Worm (Caenorhabditis elegans) whole organism, young adult: ENCODE data around the gene dpy-6.

Experiments used
- B0019.2 ChIP-seq: fragments of 200-800 bp; sonication (Bioruptor generic); conservative IDR thresholded peaks from 2 replicates; pipeline ENCODE4 v1.3.6; 2022; ENCODE audit warnings: missing genetic modification reagents, missing genetic modification characterization, missing compliant biosample characterization
- B0261.1 ChIP-seq: sonication (generic microtip); optimal IDR thresholded peaks from 2 replicates; lab custom pipeline; 2016; ENCODE audit warnings: mild to moderate bottlenecking, missing genetic modification characterization, moderate library complexity, missing compliant biosample characterization
- C17E4.6 ChIP-seq: fragments of 200-800 bp; sonication (Bioruptor generic); IDR thresholded peaks from 2 replicates; pipeline ENCODE4 v1.3.6; 2022; ENCODE audit warnings: missing genetic modification reagents, missing genetic modification characterization, missing compliant biosample characterization
- F33H1.4 ChIP-seq: fragments of 200-800 bp; sonication (Bioruptor generic); IDR thresholded peaks from 2 replicates; pipeline ENCODE4 v1.3.6; 2022; ENCODE audit warnings: missing genetic modification reagents, missing genetic modification characterization, missing compliant biosample characterization
- F37B4.10 ChIP-seq: fragments of 200-800 bp; sonication (Bioruptor generic); IDR thresholded peaks from 2 replicates; pipeline ENCODE4 v1.3.6; 2022; ENCODE audit warnings: missing genetic modification characterization, missing compliant biosample characterization
- F55B11.4 ChIP-seq: sonication (generic microtip); optimal IDR thresholded peaks from 2 replicates; lab custom pipeline; 2016; ENCODE audit warnings: missing compliant biosample characterization, missing genetic modification characterization, borderline replicate concordance; ENCODE audit not compliant: insufficient read depth
- F57A8.1 ChIP-seq: fragments of 200-800 bp; sonication (Bioruptor generic); optimal IDR thresholded peaks from 2 replicates; lab custom pipeline; 2018; ENCODE audit warnings: mild to moderate bottlenecking, missing genetic modification characterization, moderate library complexity, missing compliant biosample characterization
- F57C9.4 ChIP-seq: sonication (generic microtip); optimal IDR thresholded peaks from 2 replicates; lab custom pipeline; 2017; ENCODE audit warnings: mild to moderate bottlenecking, missing genetic modification characterization, missing compliant biosample characterization
- K11D2.4 ChIP-seq: fragments of 200-800 bp; sonication (Bioruptor generic); IDR thresholded peaks from 2 replicates; pipeline ENCODE4 v1.3.6; 2022; ENCODE audit warnings: missing genetic modification reagents, missing genetic modification characterization, missing compliant biosample characterization
- Y53G8AR.9 ChIP-seq: fragments of 200-800 bp; sonication (Bioruptor generic); conservative IDR thresholded peaks from 2 replicates; pipeline ENCODE4 v1.3.6; 2022; ENCODE audit warnings: missing genetic modification reagents, missing genetic modification characterization, missing compliant biosample characterization
- Y56A3A.18 ChIP-seq: fragments of 200-800 bp; sonication (Bioruptor generic); IDR thresholded peaks from 2 replicates; pipeline ENCODE4 v1.3.6; 2022; ENCODE audit warnings: missing genetic modification reagents, missing genetic modification characterization, missing compliant biosample characterization
- Y95B8A.8 ChIP-seq: fragments of 200-800 bp; sonication (Bioruptor generic); IDR thresholded peaks from 2 replicates; pipeline ENCODE4 v1.3.6; 2022; ENCODE audit warnings: missing genetic modification reagents, missing genetic modification characterization, missing compliant biosample characterization
- ama-1 ChIP-seq, 3 experiments: fragments of 150-350 bp in 1 of 3; sonication (generic microtip) in 2 of 3; optimal IDR thresholded peaks; 2 replicates each; lab custom pipeline; 2014 to 2018; ENCODE audit warnings: missing biosample characterization in 2 of 3, missing genetic modification characterization in 2 of 3, missing genetic modification reagents in 2 of 3
- aptf-2 ChIP-seq: fragments of 200-800 bp; sonication (Bioruptor generic); conservative IDR thresholded peaks from 2 replicates; pipeline ENCODE4 v1.3.6; 2022; ENCODE audit warnings: missing genetic modification reagents, missing genetic modification characterization, missing compliant biosample characterization
- attf-3 ChIP-seq: fragments of 200-800 bp; sonication (Bioruptor generic); conservative IDR thresholded peaks from 2 replicates; pipeline ENCODE4 v1.3.6; 2022; ENCODE audit warnings: missing genetic modification reagents, missing genetic modification characterization, missing compliant biosample characterization
- cebp-1 ChIP-seq, 2 experiments: fragments of 200-800 bp in 1 of 2; sonication (Bioruptor generic) in 1 of 2; sonication (generic microtip) in 1 of 2; IDR thresholded peaks in 1 of 2; optimal IDR thresholded peaks in 1 of 2; 2 replicates each; pipeline versions ENCODE4 v1.3.6 to Lab custom; 2017 to 2022; ENCODE audit warnings: missing compliant biosample characterization in 2 of 2, missing genetic modification characterization in 2 of 2, mild to moderate bottlenecking in 1 of 2, missing genetic modification reagents in 1 of 2, moderate library complexity in 1 of 2
- ceh-27 ChIP-seq: fragments of 200-800 bp; sonication (Bioruptor generic); optimal IDR thresholded peaks from 2 replicates; lab custom pipeline; 2018; ENCODE audit warnings: mild to moderate bottlenecking, missing genetic modification characterization, moderate library complexity, missing compliant biosample characterization
- ceh-40 ChIP-seq: fragments of 200-800 bp; sonication (Bioruptor generic); IDR thresholded peaks from 2 replicates; pipeline ENCODE4 v1.3.6; 2022; ENCODE audit warnings: missing genetic modification characterization, missing compliant biosample characterization
- ceh-79 ChIP-seq: sonication (generic microtip); optimal IDR thresholded peaks from 2 replicates; lab custom pipeline; 2017; ENCODE audit warnings: mild to moderate bottlenecking, missing genetic modification characterization, missing compliant biosample characterization
- efl-1 ChIP-seq: fragments of 150-350 bp; optimal IDR thresholded peaks from 2 replicates; lab custom pipeline; 2014; ENCODE audit warnings: missing biosample characterization, missing genetic modification reagents, missing genetic modification characterization
- egl-18 ChIP-seq: fragments of 200-800 bp; sonication (Bioruptor generic); IDR thresholded peaks from 2 replicates; pipeline ENCODE4 v1.3.6; 2022; ENCODE audit warnings: missing genetic modification reagents, missing genetic modification characterization, missing compliant biosample characterization
- egl-44 ChIP-seq: fragments of 200-800 bp; sonication (Bioruptor generic); IDR thresholded peaks from 2 replicates; pipeline ENCODE4 v1.3.6; 2022; ENCODE audit warnings: missing genetic modification reagents, missing genetic modification characterization, missing compliant biosample characterization
- ets-4 ChIP-seq: fragments of 200-800 bp; sonication (Bioruptor generic); optimal IDR thresholded peaks from 2 replicates; lab custom pipeline; 2018; ENCODE audit warnings: mild to moderate bottlenecking, missing genetic modification characterization, missing compliant biosample characterization
- hlh-26 ChIP-seq: fragments of 200-800 bp; sonication (Bioruptor generic); conservative IDR thresholded peaks from 2 replicates; pipeline ENCODE4 v1.3.6; 2022; ENCODE audit warnings: missing genetic modification reagents, missing genetic modification characterization, missing compliant biosample characterization
- hmg-1.2 ChIP-seq: fragments of 200-800 bp; sonication (Bioruptor generic); IDR thresholded peaks from 2 replicates; pipeline ENCODE4 v1.3.6; 2022; ENCODE audit warnings: missing genetic modification reagents, missing genetic modification characterization, missing compliant biosample characterization
- hrde-1 ChIP-seq: sonication (generic microtip); optimal IDR thresholded peaks from 2 replicates; lab custom pipeline; 2016; ENCODE audit warnings: missing genetic modification characterization, mild to moderate bottlenecking, missing compliant biosample characterization, moderate library complexity, missing genotype, missing genetic modification reagents, borderline replicate concordance
- let-526 ChIP-seq: fragments of 200-800 bp; sonication (Bioruptor generic); IDR thresholded peaks from 2 replicates; pipeline ENCODE4 v1.3.6; 2022; ENCODE audit warnings: missing genetic modification reagents, missing genetic modification characterization, missing compliant biosample characterization
- lin-35 ChIP-seq, 3 experiments: fragments of 150-350 bp in 2 of 3; sonication (generic microtip) in 1 of 3; optimal IDR thresholded peaks; 2 replicates each; lab custom pipeline; 2014 to 2018; ENCODE audit warnings: missing biosample characterization in 3 of 3, missing genetic modification characterization in 3 of 3, missing genetic modification reagents in 3 of 3
- lin-40 ChIP-seq: sonication (generic microtip); optimal IDR thresholded peaks from 2 replicates; lab custom pipeline; 2016; ENCODE audit warnings: missing genetic modification characterization, mild to moderate bottlenecking, missing compliant biosample characterization, missing genotype, missing genetic modification reagents
- lin-54 ChIP-seq: fragments of 200-800 bp; sonication (Bioruptor generic); optimal IDR thresholded peaks from 2 replicates; lab custom pipeline; 2018; ENCODE audit warnings: mild to moderate bottlenecking, missing genetic modification characterization, missing compliant biosample characterization
- lir-1 ChIP-seq: fragments of 200-800 bp; sonication (Bioruptor generic); conservative IDR thresholded peaks from 2 replicates; pipeline ENCODE4 v1.3.6; 2022; ENCODE audit warnings: missing genetic modification reagents, missing genetic modification characterization, missing compliant biosample characterization
- mcd-1 ChIP-seq: fragments of 200-800 bp; sonication (Bioruptor generic); IDR thresholded peaks from 2 replicates; pipeline ENCODE4 v1.3.6; 2022; ENCODE audit warnings: missing genetic modification reagents, missing genetic modification characterization, missing compliant biosample characterization
- nfyb-1 ChIP-seq: fragments of 200-800 bp; sonication (Bioruptor generic); IDR thresholded peaks from 2 replicates; pipeline ENCODE4 v1.3.6; 2022; ENCODE audit warnings: missing genetic modification reagents, missing genetic modification characterization, missing compliant biosample characterization
- nhr-80 ChIP-seq: sonication (generic microtip); optimal IDR thresholded peaks from 2 replicates; lab custom pipeline; 2016; ENCODE audit warnings: missing genetic modification characterization, missing compliant biosample characterization
- nhr-90 ChIP-seq: sonication (generic microtip); optimal IDR thresholded peaks from 2 replicates; lab custom pipeline; 2016; ENCODE audit warnings: missing genotype, mild to moderate bottlenecking, missing genetic modification characterization, missing compliant biosample characterization
- pbrm-1 ChIP-seq: fragments of 200-800 bp; sonication (Bioruptor generic); IDR thresholded peaks from 2 replicates; pipeline ENCODE4 v1.3.6; 2022; ENCODE audit warnings: missing genetic modification reagents, missing genetic modification characterization, missing compliant biosample characterization
- pha-4 ChIP-seq: fragments of 150-350 bp; sonication (generic microtip); optimal IDR thresholded peaks from 2 replicates; lab custom pipeline; 2014; ENCODE audit warnings: missing biosample characterization, missing genetic modification reagents, missing genetic modification characterization
- snpc-1.1 ChIP-seq: sonication (generic microtip); optimal IDR thresholded peaks from 2 replicates; lab custom pipeline; 2017; ENCODE audit warnings: missing genetic modification characterization, mild to moderate bottlenecking, missing compliant biosample characterization, antibody characterized with exemption, moderate library complexity, missing genotype, missing genetic modification reagents; ENCODE audit not compliant: insufficient read depth
- snpc-1.3 ChIP-seq: sonication (generic microtip); optimal IDR thresholded peaks from 2 replicates; lab custom pipeline; 2017; ENCODE audit warnings: missing genetic modification characterization, mild to moderate bottlenecking, missing compliant biosample characterization, antibody characterized with exemption, moderate library complexity, missing genotype, missing genetic modification reagents; ENCODE audit not compliant: insufficient read depth
- snpc-3.4 ChIP-seq: sonication (generic microtip); optimal IDR thresholded peaks from 2 replicates; lab custom pipeline; 2017; ENCODE audit warnings: missing genetic modification characterization, mild to moderate bottlenecking, missing compliant biosample characterization, antibody characterized with exemption, moderate library complexity, missing genotype, missing genetic modification reagents
- sptf-2 ChIP-seq: fragments of 200-800 bp; sonication (Bioruptor generic); optimal IDR thresholded peaks from 2 replicates; lab custom pipeline; 2018; ENCODE audit warnings: mild to moderate bottlenecking, missing genetic modification characterization, missing compliant biosample characterization
- zfh-2 ChIP-seq: fragments of 200-800 bp; sonication (Bioruptor generic); conservative IDR thresholded peaks from 2 replicates; pipeline ENCODE4 v1.3.6; 2022; ENCODE audit warnings: missing genetic modification reagents, missing genetic modification characterization, missing compliant biosample characterization
- ztf-22 ChIP-seq: fragments of 200-800 bp; sonication (Bioruptor generic); optimal IDR thresholded peaks from 2 replicates; lab custom pipeline; 2018; ENCODE audit warnings: mild to moderate bottlenecking, missing genetic modification characterization, moderate library complexity, missing compliant biosample characterization
- ztf-25 ChIP-seq: fragments of 200-800 bp; sonication (Bioruptor generic); IDR thresholded peaks from 2 replicates; pipeline ENCODE4 v1.3.6; 2022; ENCODE audit warnings: missing genetic modification reagents, missing genetic modification characterization, missing compliant biosample characterization
- ztf-26 ChIP-seq: sonication (generic microtip); optimal IDR thresholded peaks from 2 replicates; lab custom pipeline; 2017; ENCODE audit warnings: missing genetic modification characterization, missing compliant biosample characterization
- ztf-28 ChIP-seq: fragments of 200-800 bp; sonication (Bioruptor generic); IDR thresholded peaks from 2 replicates; pipeline ENCODE4 v1.3.6; 2022; ENCODE audit warnings: missing genetic modification reagents, missing genetic modification characterization, missing compliant biosample characterization
- ztf-3 ChIP-seq: fragments of 200-800 bp; sonication (Bioruptor generic); optimal IDR thresholded peaks from 2 replicates; lab custom pipeline; 2018; ENCODE audit warnings: mild to moderate bottlenecking, missing genetic modification characterization, missing compliant biosample characterization

dpy-6 gene

DNA sequence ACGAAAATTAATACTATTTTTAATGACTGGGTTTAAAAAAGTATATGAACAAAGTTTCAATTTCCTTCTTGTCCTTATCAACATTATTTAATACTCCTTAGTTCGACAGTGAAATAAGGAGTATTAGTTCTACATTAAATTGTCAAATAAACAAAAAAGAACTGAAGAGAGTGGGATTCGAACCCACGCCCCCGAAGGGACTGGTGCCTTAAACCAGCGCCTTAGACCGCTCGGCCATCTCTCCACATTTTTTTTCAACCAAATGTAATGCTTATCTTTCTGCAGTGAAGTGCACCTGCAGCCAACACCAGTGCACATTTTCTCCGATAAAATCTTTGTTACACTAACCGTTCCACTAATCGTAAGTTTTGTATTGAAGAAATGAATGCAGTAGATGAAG is 36.2 kb downstream of the dpy-6 start:
- TF ChIP-seq nfyb-1: no peak
- 0 out of 2 replicates have a peak, but pooled peaks have one; percentile 24 for TF ChIP-seq Y56A3A.18 (GFP tag; lab: Robert Waterston, UW)
- TF ChIP-seq pbrm-1 (GFP tag; lab: Robert Waterston, UW): peak; percentile 62; the same call in 1 of the 2 replicates
- no peak for TF ChIP-seq aptf-2 (GFP tag; lab: Robert Waterston, UW)
- TF ChIP-seq ztf-22 (GFP tag; lab: Kevin White, UChicago): no peak
- TF ChIP-seq ztf-3: no peak
- TF ChIP-seq ztf-26: no peak
- no peak for TF ChIP-seq snpc-1.1
- no peak for TF ChIP-seq ztf-28
- TF ChIP-seq nhr-90 (tag; lab: Kevin White, UChicago): peak; percentile 54
- TF ChIP-seq lin-40 (tag; lab: Kevin White, UChicago): no peak
- no peak for TF ChIP-seq F37B4.10 (GFP tag; lab: Robert Waterston, UW)
- no peak for TF ChIP-seq zfh-2
- no peak for TF ChIP-seq let-526 (GFP tag; lab: Robert Waterston, UW)
- peak; percentile 12 for TF ChIP-seq nhr-80 (tag; lab: Kevin White, UChicago)
- no peak for TF ChIP-seq hlh-26
- no peak for TF ChIP-seq F33H1.4 (GFP tag; lab: Robert Waterston, UW)
- TF ChIP-seq ets-4 (GFP tag; lab: Kevin White, UChicago): no peak
- TF ChIP-seq F55B11.4 (tag; lab: Kevin White, UChicago): no peak
- no peak for TF ChIP-seq lin-35 (GFP tag; optimal IDR thresholded peaks at IDR 0.05; lab: Kevin White, UChicago)
- TF ChIP-seq hmg-1.2: peak; percentile 65
- TF ChIP-seq mcd-1: 0 out of 2 replicates have a peak, but pooled peaks have one; percentile 8
- peak; percentile 34 for TF ChIP-seq snpc-1.3
- TF ChIP-seq Y53G8AR.9 (GFP tag; lab: Robert Waterston, UW): no peak
- no peak for TF ChIP-seq K11D2.4
- TF ChIP-seq B0019.2 (GFP tag; lab: Robert Waterston, UW): no peak
- no peak for TF ChIP-seq ama-1 (optimal IDR thresholded peaks at IDR 0.05; lab: Kevin White, UChicago)
- TF ChIP-seq ama-1 (GFP tag; optimal IDR thresholded peaks at IDR 0.05; lab: Kevin White, UChicago): no peak
- TF ChIP-seq hrde-1: no peak
- TF ChIP-seq egl-18 (GFP tag; lab: Robert Waterston, UW): no peak
- no peak for TF ChIP-seq C17E4.6
- TF ChIP-seq snpc-3.4 (tag; lab: Kevin White, UChicago): peak; percentile 34
- no peak for TF ChIP-seq ceh-40 (GFP tag; lab: Robert Waterston, UW)
- TF ChIP-seq Y95B8A.8 (GFP tag; lab: Robert Waterston, UW): no peak
- TF ChIP-seq lir-1 (GFP tag; lab: Robert Waterston, UW): no peak
- TF ChIP-seq ztf-25 (GFP tag; lab: Robert Waterston, UW): no peak
- TF ChIP-seq ceh-27: no peak
- TF ChIP-seq lin-54 (GFP tag; lab: Kevin White, UChicago): no peak
- TF ChIP-seq cebp-1 (GFP tag; IDR thresholded peaks at IDR 0.05; lab: Robert Waterston, UW): no peak
- TF ChIP-seq cebp-1 (tag; optimal IDR thresholded peaks at IDR 0.05; lab: Kevin White, UChicago): peak; percentile 26
- TF ChIP-seq efl-1 (GFP tag; lab: Kevin White, UChicago): no peak
- TF ChIP-seq F57C9.4 (tag; lab: Kevin White, UChicago): no peak
- no peak for TF ChIP-seq sptf-2 (GFP tag; lab: Kevin White, UChicago)
- TF ChIP-seq attf-3 (GFP tag; lab: Robert Waterston, UW): no peak
- TF ChIP-seq B0261.1: peak; percentile 81
- TF ChIP-seq pha-4 (tag; lab: Kevin White, UChicago): no peak
- TF ChIP-seq F57A8.1 (GFP tag; lab: Kevin White, UChicago): no peak
- TF ChIP-seq ceh-79 (tag; lab: Kevin White, UChicago): no peak
- TF ChIP-seq egl-44: no peak
